Worm (Caenorhabditis elegans) whole organism, early embryonic: ENCODE measurements around the gene F35H12.6.

Source experiments
- B0310.2 ChIP-seq: sonication (generic microtip); optimal IDR thresholded peaks from 2 replicates; lab custom pipeline; 2016; ENCODE audit warnings: mild to moderate bottlenecking, missing genetic modification characterization, missing compliant biosample characterization
- F13C5.2 ChIP-seq: sonication (generic microtip); optimal IDR thresholded peaks from 2 replicates; lab custom pipeline; 2017; ENCODE audit warnings: mild to moderate bottlenecking, missing genetic modification characterization, inconsistent platforms, missing compliant biosample characterization
- aly-1 ChIP-seq: sonication (generic microtip); optimal IDR thresholded peaks from 2 replicates; lab custom pipeline; 2016; ENCODE audit warnings: missing genetic modification characterization, missing compliant biosample characterization
- ama-1 ChIP-seq: fragments of 150-350 bp; optimal IDR thresholded peaks from 2 replicates; lab custom pipeline; 2014
- ceh-13 ChIP-seq: fragments of 200-800 bp; sonication (Bioruptor generic); optimal IDR thresholded peaks from 2 replicates; lab custom pipeline; 2018; ENCODE audit warnings: mild to moderate bottlenecking, missing genetic modification characterization, missing compliant biosample characterization
- ceh-36 ChIP-seq: sonication (generic microtip); optimal IDR thresholded peaks from 2 replicates; lab custom pipeline; 2016; ENCODE audit warnings: missing genetic modification characterization, inconsistent platforms, missing compliant biosample characterization
- flt-1 ChIP-seq: fragments of 200-800 bp; sonication (Bioruptor generic); IDR thresholded peaks from 2 replicates; pipeline ENCODE4 v1.3.6; 2022; ENCODE audit warnings: missing genetic modification characterization, missing compliant biosample characterization
- hmbx-1 ChIP-seq: sonication (generic microtip); optimal IDR thresholded peaks from 2 replicates; lab custom pipeline; 2016; ENCODE audit warnings: mild to moderate bottlenecking, missing genetic modification characterization, missing compliant biosample characterization
- hmg-4 ChIP-seq: fragments of 200-800 bp; sonication (Bioruptor generic); optimal IDR thresholded peaks from 2 replicates; lab custom pipeline; 2018; ENCODE audit warnings: mild to moderate bottlenecking, missing genetic modification characterization, missing compliant biosample characterization
- hnd-1 ChIP-seq: sonication (generic microtip); optimal IDR thresholded peaks from 2 replicates; lab custom pipeline; 2016; ENCODE audit warnings: missing genetic modification characterization, missing compliant biosample characterization
- pes-1 ChIP-seq: fragments of 200-800 bp; sonication (Bioruptor generic); IDR thresholded peaks from 2 replicates; pipeline ENCODE4 v1.3.6; 2022; ENCODE audit warnings: missing genetic modification reagents, missing genetic modification characterization, missing compliant biosample characterization
- scrt-1 ChIP-seq: fragments of 200-800 bp; sonication (Bioruptor generic); IDR thresholded peaks from 2 replicates; pipeline ENCODE4 v1.3.6; 2022; ENCODE audit warnings: missing genetic modification characterization, missing compliant biosample characterization
- sea-1 ChIP-seq: fragments of 200-800 bp; sonication (Bioruptor generic); conservative IDR thresholded peaks from 2 replicates; pipeline ENCODE4 v1.3.6; 2022; ENCODE audit warnings: missing genetic modification characterization, missing compliant biosample characterization
- tbx-11 ChIP-seq: fragments of 200-800 bp; sonication (Bioruptor generic); IDR thresholded peaks from 2 replicates; pipeline ENCODE4 v1.3.6; 2022; ENCODE audit warnings: missing genetic modification characterization, missing compliant biosample characterization
- tbx-37 ChIP-seq: fragments of 200-800 bp; sonication (Bioruptor generic); conservative IDR thresholded peaks from 2 replicates; pipeline ENCODE4 v1.3.6; 2022; ENCODE audit warnings: missing genetic modification reagents, missing genetic modification characterization, missing compliant biosample characterization
- tra-4 ChIP-seq: sonication (generic microtip); optimal IDR thresholded peaks from 2 replicates; lab custom pipeline; 2017; ENCODE audit warnings: missing genetic modification characterization, missing compliant biosample characterization

F35H12.6 gene

DNA sequence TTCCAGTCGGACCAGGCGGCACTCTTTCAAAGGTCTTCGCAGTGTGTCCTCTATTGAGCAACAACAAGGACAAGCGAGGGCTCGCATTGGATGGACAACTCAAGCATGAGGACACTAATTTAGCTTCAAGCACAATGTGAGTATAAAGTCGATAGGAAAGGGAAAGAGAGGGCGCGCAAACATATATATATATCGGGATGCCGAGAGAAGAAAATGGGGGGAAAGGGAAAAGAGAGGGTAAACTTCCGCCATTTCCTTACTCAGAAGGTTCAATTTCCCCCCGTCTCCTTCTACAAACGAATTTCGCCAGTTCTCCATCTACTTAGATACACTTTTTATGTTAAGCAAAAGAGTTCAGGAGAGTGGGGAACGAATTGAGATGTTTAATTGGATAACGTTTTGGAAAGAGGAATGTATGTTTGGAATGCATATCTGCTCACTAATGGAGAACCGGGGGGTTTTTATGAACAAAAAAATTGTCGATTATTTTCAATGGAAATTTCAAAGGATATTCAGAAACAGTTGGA is 39.5 kb downstream of the F35H12.6 start:
- TF ChIP-seq ceh-36 (tag; lab: Kevin White, UChicago) (no peak), F13C5.2 (tag; lab: Kevin White, UChicago) (peak; percentile 31)

DNA sequence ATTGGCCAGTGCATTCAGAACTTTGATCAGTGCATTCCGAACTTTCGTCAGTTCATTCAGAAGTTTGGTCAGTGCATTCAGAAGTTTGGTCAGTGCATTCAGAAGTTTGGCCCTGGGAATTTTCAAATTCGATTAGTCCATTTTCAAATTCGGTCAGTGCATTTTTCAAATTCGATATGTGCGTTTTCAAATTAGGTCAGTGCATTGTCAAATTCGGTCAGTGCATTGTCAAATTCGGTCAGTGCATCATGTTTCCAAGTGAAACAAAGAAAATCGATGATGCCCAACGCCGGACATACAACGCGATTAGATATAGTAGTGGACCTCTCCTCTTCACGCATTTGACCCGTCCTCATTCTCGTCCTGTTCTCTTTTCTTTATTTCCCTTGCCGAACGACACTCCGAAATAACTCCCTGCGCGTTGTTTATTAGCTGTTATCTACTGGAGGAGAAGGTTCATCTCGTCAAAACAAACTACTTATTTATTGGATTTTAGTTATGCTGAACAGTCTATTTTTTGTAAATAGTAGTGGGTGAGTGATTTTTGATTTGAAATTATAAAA is 41.5 kb downstream of the F35H12.6 start, which contains the start of gene apm-3:
TSS of gene apm-3 (plus strand) at position 477 of the 563 bp plus-strand sequence.
- TF ChIP-seq hmg-4 (GFP tag; lab: Kevin White, UChicago) (peak; percentile 38), ceh-13 (no peak)

DNA sequence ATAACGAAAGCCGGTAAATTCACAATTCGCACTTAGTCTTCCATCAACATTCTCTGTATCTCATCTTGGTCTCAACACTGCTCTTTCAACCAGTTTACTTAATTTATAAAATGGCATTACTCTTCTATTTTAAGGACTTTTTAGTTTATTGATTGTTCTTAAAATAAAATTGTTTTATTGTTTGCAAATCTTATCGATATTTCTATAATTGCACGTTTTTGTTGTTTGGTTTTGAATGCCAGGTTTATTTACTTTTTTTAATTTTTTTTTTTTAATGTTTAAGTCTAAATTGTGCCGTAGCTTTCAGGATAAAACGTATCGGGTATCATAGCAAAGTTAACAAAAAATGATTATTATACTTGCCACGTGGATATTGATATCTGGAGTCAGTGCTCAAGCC is 44.5 kb downstream of the F35H12.6 start, which contains the start of gene chil-10:
TSS of gene chil-10 (plus strand) at position 301 of the 400 bp plus-strand sequence.
- TF ChIP-seq aly-1 (no peak), B0310.2 (no peak), pes-1 (GFP tag; lab: Robert Waterston, UW) (no peak)

DNA sequence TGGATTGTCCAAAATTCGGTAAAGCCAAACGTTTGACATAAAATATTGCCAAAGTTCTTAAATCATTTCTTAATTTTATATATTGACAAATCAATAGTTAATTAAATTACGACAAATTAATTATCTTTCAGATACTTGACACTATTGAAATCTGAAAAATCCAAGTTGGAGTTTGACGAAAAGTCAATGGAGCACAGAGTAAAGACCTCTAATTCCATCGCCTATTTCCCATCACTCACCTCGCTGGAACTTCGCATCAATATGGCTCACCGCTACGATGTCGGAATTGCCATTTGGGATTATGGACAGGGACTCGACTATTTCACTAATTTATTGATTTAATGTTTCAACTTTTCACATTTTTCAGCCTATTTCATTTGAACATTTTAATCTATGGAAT is 47.0 kb downstream of the F35H12.6 start:
- TF ChIP-seq ceh-13 (no peak), hnd-1 (no peak), flt-1 (GFP tag; lab: Robert Waterston, UW) (no peak), ceh-36 (tag; lab: Kevin White, UChicago) (no peak), aly-1 (no peak), hmbx-1 (tag; lab: Kevin White, UChicago) (no peak), tra-4 (tag; lab: Kevin White, UChicago) (no peak), sea-1 (GFP tag; lab: Robert Waterston, UW) (no peak), scrt-1 (GFP tag; lab: Robert Waterston, UW) (no peak), hmg-4 (GFP tag; lab: Kevin White, UChicago) (no peak)

DNA sequence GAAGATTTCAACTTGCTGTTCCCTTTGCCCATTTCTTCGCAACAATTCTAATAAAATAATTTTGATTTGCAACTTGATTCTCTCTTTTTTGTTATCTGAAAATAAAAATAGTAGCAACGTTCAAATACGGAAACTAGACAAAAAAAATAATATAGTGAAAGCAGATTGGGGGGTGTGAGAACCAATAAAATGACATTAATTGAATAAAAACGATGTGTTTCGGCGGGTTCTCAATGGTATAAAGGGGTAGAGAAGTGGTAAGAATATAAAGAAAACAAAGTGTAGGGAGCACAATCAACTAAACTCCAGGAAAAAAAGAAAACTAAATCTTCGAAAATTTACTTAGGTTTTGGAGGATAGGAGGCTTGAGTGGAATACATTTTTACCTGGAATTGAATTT is 50.1 kb downstream of the F35H12.6 start, which contains the start of gene ncs-1:
TSS of gene ncs-1 (minus strand) at position 101 of the 400 bp plus-strand sequence.
- TF ChIP-seq hmbx-1 (tag; lab: Kevin White, UChicago) (no peak), sea-1 (GFP tag; lab: Robert Waterston, UW) (no peak), scrt-1 (GFP tag; lab: Robert Waterston, UW) (no peak), ama-1 (no peak), tbx-11 (GFP tag; lab: Robert Waterston, UW) (no peak), tra-4 (tag; lab: Kevin White, UChicago) (no peak), tbx-37 (no peak), ceh-36 (tag; lab: Kevin White, UChicago) (no peak), aly-1 (no peak), B0310.2 (no peak), hmg-4 (GFP tag; lab: Kevin White, UChicago) (no peak)
